Fruit fly (Drosophila melanogaster): Measurements from ENCODE around the gene CG12093.

CG12093 gene

dm6 chr3L:2805956-2806527 lies 32.2 kb upstream of the CG12093 start:
- TF ChIP-seq Dfd (GFP tag; optimal IDR thresholded peaks at IDR 0.05) (no peak), CG9705 (GFP tag; optimal IDR thresholded peaks at IDR 0.05) (no peak), Myc (optimal IDR thresholded peaks at IDR 0.05) (no peak), HLH106 (tag; optimal IDR thresholded peaks at IDR 0.05) (peak; percentile 76), Vsx2 (GFP tag; optimal IDR thresholded peaks at IDR 0.05; ENCODE audit: partially characterized antibody) (no peak), woc (GFP tag; optimal IDR thresholded peaks at IDR 0.05) (peak; percentile 39), Rel (GFP tag; optimal IDR thresholded peaks at IDR 0.05) (no peak), Rel (tag; optimal IDR thresholded peaks at IDR 0.05) (no peak), dmrt93B (GFP tag; optimal IDR thresholded peaks at IDR 0.05) (peak; percentile 52), ey (GFP tag; optimal IDR thresholded peaks at IDR 0.05) (peak; percentile 19), pan (optimal IDR thresholded peaks at IDR 0.05) (peak; percentile 49), Sp1 (GFP tag; optimal IDR thresholded peaks at IDR 0.05) (no peak), fru (GFP tag; optimal IDR thresholded peaks at IDR 0.05) (peak; percentile 64), GATAd (GFP tag; optimal IDR thresholded peaks at IDR 0.05) (no peak), OdsH (GFP tag; optimal IDR thresholded peaks at IDR 0.05) (peak; percentile 8), sage (GFP tag; optimal IDR thresholded peaks at IDR 0.05) (no peak), dl (GFP tag; optimal IDR thresholded peaks at IDR 0.05; ENCODE audit: insufficient read depth in 1 of 2, partially characterized antibody in 2 of 2) (no peak), Hr78 (GFP tag; optimal IDR thresholded peaks at IDR 0.05) (no peak), usp (GFP tag; optimal IDR thresholded peaks at IDR 0.05) (no peak), N (GFP tag; optimal IDR thresholded peaks at IDR 0.05) (no peak), CrebA (GFP tag; optimal IDR thresholded peaks at IDR 0.05; ENCODE audit: borderline replicate concordance) (peak; percentile 26), foxo (GFP tag; optimal IDR thresholded peaks at IDR 0.05) (peak in 1 of 2 experiments; percentile 87), dsf (GFP tag; optimal IDR thresholded peaks at IDR 0.05; ENCODE audit: borderline replicate concordance) (no peak), Hr83 (GFP tag; optimal IDR thresholded peaks at IDR 0.05; ENCODE audit: poor library complexity, severe bottlenecking) (no peak), Jra (GFP tag; optimal IDR thresholded peaks at IDR 0.05) (no peak), CG32264 (GFP tag; optimal IDR thresholded peaks at IDR 0.05) (no peak), brk (GFP tag; optimal IDR thresholded peaks at IDR 0.05) (no peak), jim (GFP tag; optimal IDR thresholded peaks at IDR 0.05) (no peak), Abd-B (GFP tag; optimal IDR thresholded peaks at IDR 0.05) (no peak), sv (GFP tag; optimal IDR thresholded peaks at IDR 0.05) (peak; percentile 27), Dif (GFP tag; optimal IDR thresholded peaks at IDR 0.05; ENCODE audit: partially characterized antibody) (no peak), br (GFP tag; optimal IDR thresholded peaks at IDR 0.05) (peak; percentile 28), Mio (GFP tag; optimal IDR thresholded peaks at IDR 0.05) (no peak), psq (GFP tag; optimal IDR thresholded peaks at IDR 0.05) (peak; percentile 72), h (GFP tag; optimal IDR thresholded peaks at IDR 0.05) (peak; percentile 88), lola (GFP tag; optimal IDR thresholded peaks at IDR 0.05) (no peak), rgr (GFP tag; optimal IDR thresholded peaks at IDR 0.05) (peak; percentile 13), Hnf4 (GFP tag; optimal IDR thresholded peaks at IDR 0.05) (peak; percentile 23), tai (GFP tag; optimal IDR thresholded peaks at IDR 0.05) (no peak)

- peak; percentile 2 for TF ChIP-seq rgr (GFP tag; optimal IDR thresholded peaks at IDR 0.05)
- TF ChIP-seq HLH106 (tag; optimal IDR thresholded peaks at IDR 0.05) = peak; percentile 20
- peak; percentile 51 for TF ChIP-seq Rel (GFP tag; optimal IDR thresholded peaks at IDR 0.05)
- peak; percentile 50 for TF ChIP-seq Rel (tag; optimal IDR thresholded peaks at IDR 0.05)
- TF ChIP-seq CG9705 (GFP tag; optimal IDR thresholded peaks at IDR 0.05) = no peak
- TF ChIP-seq h (GFP tag; optimal IDR thresholded peaks at IDR 0.05) = peak; percentile 60
- TF ChIP-seq dmrt93B (GFP tag; optimal IDR thresholded peaks at IDR 0.05) = no peak
- TF ChIP-seq CrebA (GFP tag; optimal IDR thresholded peaks at IDR 0.05; ENCODE audit: borderline replicate concordance) = peak; percentile 43
- TF ChIP-seq Sp1 (GFP tag; optimal IDR thresholded peaks at IDR 0.05) = peak; percentile 57
- TF ChIP-seq CG32264 (GFP tag; optimal IDR thresholded peaks at IDR 0.05) = no peak
- TF ChIP-seq tai (GFP tag; optimal IDR thresholded peaks at IDR 0.05) = no peak
- TF ChIP-seq Hnf4 (GFP tag; optimal IDR thresholded peaks at IDR 0.05) = no peak
- TF ChIP-seq jim (GFP tag; optimal IDR thresholded peaks at IDR 0.05) = peak; percentile 46
- TF ChIP-seq sage (GFP tag; optimal IDR thresholded peaks at IDR 0.05) = peak; percentile 12
Measured at dm6 chr3L:2805137-2805955, 31.5 kb upstream of the CG12093 start.
